Worm (Caenorhabditis elegans): ENCODE results near the gene mfn-1.

mfn-1 gene

ce11 chrII:11484600-11484999 lies 12.8 kb upstream of the mfn-1 start (continued):
- TF ChIP-seq dve-1 (tag; optimal IDR thresholded peaks at IDR 0.05; ENCODE audit: insufficient read depth), result peak; percentile 78
- no peak for TF ChIP-seq daf-8 (GFP tag; IDR thresholded peaks at IDR 0.05)
- TF ChIP-seq nhr-77 (tag; optimal IDR thresholded peaks at IDR 0.05), result peak; percentile 64
- peak; percentile 72 for TF ChIP-seq F37D6.2 (tag; optimal IDR thresholded peaks at IDR 0.05)
- peak; percentile 77 for TF ChIP-seq F10B5.3 (tag; optimal IDR thresholded peaks at IDR 0.05)
- TF ChIP-seq lin-39 (tag; optimal IDR thresholded peaks at IDR 0.05), result no peak
- peak; percentile 91 for TF ChIP-seq zip-11 (GFP tag; IDR thresholded peaks at IDR 0.05)
- TF ChIP-seq ZK546.5 (tag; optimal IDR thresholded peaks at IDR 0.05), result no peak
- TF ChIP-seq ceh-28 (tag; optimal IDR thresholded peaks at IDR 0.05), result no peak
- peak; percentile 95 for TF ChIP-seq Y5F2A.4 (GFP tag; optimal IDR thresholded peaks at IDR 0.05)
- peak; percentile 87 for TF ChIP-seq Y75B8A.6 (GFP tag; IDR thresholded peaks at IDR 0.05)
- TF ChIP-seq unc-62 (GFP tag; optimal IDR thresholded peaks at IDR 0.05 in 1 of 2), result peak in 1 of 2 experiments; percentile 37
- no peak for TF ChIP-seq unc-62 (tag; optimal IDR thresholded peaks at IDR 0.05)
- no peak for TF ChIP-seq aly-2 (tag; optimal IDR thresholded peaks at IDR 0.05)
- peak; percentile 91 for TF ChIP-seq ZK337.2 (GFP tag; IDR thresholded peaks at IDR 0.05)
- peak; percentile 100 for TF ChIP-seq dmd-8 (GFP tag; IDR thresholded peaks at IDR 0.05)
- peak; percentile 96 for TF ChIP-seq F44E2.7 (GFP tag; IDR thresholded peaks at IDR 0.05)
- TF ChIP-seq lin-15B (tag; optimal IDR thresholded peaks at IDR 0.05), result no peak
- TF ChIP-seq arid-1 (GFP tag; conservative IDR thresholded peaks at IDR 0.05), result peak; percentile 97

ce11 chrII:11479076-11479475 lies 7.3 kb upstream of the mfn-1 start, which contains the start of gene W02B12.12:
Gene W02B12.12 (minus strand): TSS chrII:11479176.
- TF ChIP-seq D1046.2 (GFP tag; IDR thresholded peaks at IDR 0.05) (no peak), mes-2 (tag; optimal IDR thresholded peaks at IDR 0.05; ENCODE audit: poor library complexity, severe bottlenecking) (no peak), ceh-62 (tag; optimal IDR thresholded peaks at IDR 0.05) (no peak), ces-1 (GFP tag; optimal IDR thresholded peaks at IDR 0.05) (no peak), zip-2 (tag; optimal IDR thresholded peaks at IDR 0.05) (no peak), daf-19 (GFP tag; conservative IDR thresholded peaks at IDR 0.05) (no peak), Y105C5A.15 (GFP tag; IDR thresholded peaks at IDR 0.05) (no peak), unc-62 (GFP tag; optimal IDR thresholded peaks at IDR 0.05 in 1 of 2) (peak in 1 of 2 experiments; percentile 73), unc-62 (tag; optimal IDR thresholded peaks at IDR 0.05) (no peak)

ce11 chrII:11476410-11476809 lies 4.6 kb upstream of the mfn-1 start, which contains the start of gene W02B12.16:
Gene W02B12.16 (minus strand): TSS chrII:11476510.
- TF ChIP-seq nhr-102 (tag; optimal IDR thresholded peaks at IDR 0.05), result no peak

- TF ChIP-seq lin-29 (GFP tag; IDR thresholded peaks at IDR 0.05), result peak; percentile 71; the same call in 1 of the 2 replicates
- TF ChIP-seq zag-1 (tag; optimal IDR thresholded peaks at IDR 0.05), result no peak
- no peak for TF ChIP-seq nhr-77 (tag; optimal IDR thresholded peaks at IDR 0.05)
- TF ChIP-seq mdl-1 (tag; optimal IDR thresholded peaks at IDR 0.05), result peak in 1 of 2 experiments; percentile 43
- TF ChIP-seq ama-1 (optimal IDR thresholded peaks at IDR 0.05), result peak; percentile 25
- TF ChIP-seq aly-2 (tag; optimal IDR thresholded peaks at IDR 0.05), result no peak
- TF ChIP-seq mxl-2 (GFP tag; conservative IDR thresholded peaks at IDR 0.05), result no peak
- TF ChIP-seq set-16 (GFP tag; IDR thresholded peaks at IDR 0.05), result peak; percentile 32; the same call in 1 of the 2 replicates
- TF ChIP-seq mdt-29 (GFP tag; IDR thresholded peaks at IDR 0.05), result no peak
- TF ChIP-seq dmd-6 (GFP tag; IDR thresholded peaks at IDR 0.05), result peak; percentile 74
- peak; percentile 89 for TF ChIP-seq mep-1 (tag; optimal IDR thresholded peaks at IDR 0.05)
- no peak for TF ChIP-seq hlh-30 (tag; optimal IDR thresholded peaks at IDR 0.05; ENCODE audit: insufficient read depth)
- TF ChIP-seq dmd-8 (GFP tag; IDR thresholded peaks at IDR 0.05), result no peak
- TF ChIP-seq nhr-111 (GFP tag; optimal IDR thresholded peaks at IDR 0.05), result no peak
- peak; percentile 66 for TF ChIP-seq lin-1 (GFP tag; IDR thresholded peaks at IDR 0.05)
- peak; percentile 65 for TF ChIP-seq jun-1 (tag; optimal IDR thresholded peaks at IDR 0.05)
- peak in 1 of 2 experiments; percentile 88 for TF ChIP-seq unc-62 (GFP tag; optimal IDR thresholded peaks at IDR 0.05 in 1 of 2)
- no peak for TF ChIP-seq unc-62 (tag; optimal IDR thresholded peaks at IDR 0.05)
- no peak for TF ChIP-seq D1046.2 (GFP tag; IDR thresholded peaks at IDR 0.05)
- TF ChIP-seq ceh-32 (tag; optimal IDR thresholded peaks at IDR 0.05; ENCODE audit: poor library complexity), result no peak
- TF ChIP-seq T26A8.4 (GFP tag; IDR thresholded peaks at IDR 0.05), result peak; percentile 92
- no peak for TF ChIP-seq lin-15B (tag; optimal IDR thresholded peaks at IDR 0.05)
- no peak for TF ChIP-seq nhr-42 (GFP tag; IDR thresholded peaks at IDR 0.05)
- peak; percentile 83 for TF ChIP-seq rbr-2 (tag; optimal IDR thresholded peaks at IDR 0.05)
- TF ChIP-seq nhr-11 (tag; optimal IDR thresholded peaks at IDR 0.05), result peak; percentile 7
These were observed 1.8 kb upstream of the mfn-1 start, which contains the start of the genes metl-1 and W02B12.11 for ce11 chrII:11473525-11474181. Gene metl-1 (minus strand): TSS chrII:11473575. Gene W02B12.11 (plus strand): TSS chrII:11473861.
